Fruit fly (Drosophila melanogaster): ENCODE results near the gene CG6678.

CG6678 gene

DNA sequence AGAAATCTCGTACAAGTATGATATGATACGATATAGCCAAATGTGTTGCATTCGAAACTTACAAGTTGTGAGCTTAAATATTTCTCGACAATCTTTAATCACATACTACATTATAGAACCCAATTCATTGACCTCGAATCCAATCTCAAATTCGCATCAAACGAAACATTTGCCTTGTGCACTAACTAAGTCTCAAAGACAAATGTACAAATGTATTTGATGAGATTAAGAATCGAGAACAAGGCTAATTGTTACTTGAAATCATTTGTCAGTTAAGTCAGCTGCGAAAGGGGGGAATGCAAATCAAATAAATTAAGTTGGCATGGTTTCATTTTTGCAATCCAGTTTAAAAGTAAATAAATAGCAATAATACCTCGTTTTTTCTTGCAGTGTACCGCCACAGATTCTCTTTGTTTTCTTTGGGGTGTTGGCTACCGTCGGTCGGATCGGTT, 48.3 kb upstream of the CG6678 start (continued):
- TF ChIP-seq CG18599 (GFP tag; optimal IDR thresholded peaks at IDR 0.05) (no peak), otp (GFP tag; IDR thresholded peaks at IDR 0.05) (no peak), trh (GFP tag; optimal IDR thresholded peaks at IDR 0.05) (no peak), dmrt99B (tag; optimal IDR thresholded peaks at IDR 0.05) (peak; percentile 59), CG14710 (tag; optimal IDR thresholded peaks at IDR 0.05) (no peak), Poxn (GFP tag; IDR thresholded peaks at IDR 0.05) (no peak), CG10267 (tag; optimal IDR thresholded peaks at IDR 0.05) (no peak), HLHmδ (GFP tag; optimal IDR thresholded peaks at IDR 0.05) (no peak), CG7963 (GFP tag; IDR thresholded peaks at IDR 0.05; ENCODE audit: partially characterized antibody) (no peak), CG2712 (tag; optimal IDR thresholded peaks at IDR 0.05) (peak; percentile 29), ftz-f1 (GFP tag; optimal IDR thresholded peaks at IDR 0.05) (no peak), Hr3 (GFP tag; optimal IDR thresholded peaks at IDR 0.05) (peak; percentile 12), slp2 (GFP tag; optimal IDR thresholded peaks at IDR 0.05) (peak; percentile 38), CG7556 (GFP tag; optimal IDR thresholded peaks at IDR 0.05) (peak; percentile 42), wdn (GFP tag; IDR thresholded peaks at IDR 0.05) (no peak), bab2 (GFP tag; optimal IDR thresholded peaks at IDR 0.05) (no peak), so (GFP tag; IDR thresholded peaks at IDR 0.05) (no peak), Doc3 (GFP tag; IDR thresholded peaks at IDR 0.05; ENCODE audit: partially characterized antibody) (no peak), H15 (GFP tag; IDR thresholded peaks at IDR 0.05) (no peak), CG13424 (tag; optimal IDR thresholded peaks at IDR 0.05) (peak; percentile 33), oc (tag; optimal IDR thresholded peaks at IDR 0.05) (no peak), CG1233 (GFP tag; optimal IDR thresholded peaks at IDR 0.05) (no peak), z (GFP tag; IDR thresholded peaks at IDR 0.05) (no peak), wek (GFP tag; optimal IDR thresholded peaks at IDR 0.05) (no peak), CG9797 (GFP tag; optimal IDR thresholded peaks at IDR 0.05) (no peak), CG7786 (GFP tag; optimal IDR thresholded peaks at IDR 0.05) (no peak), CG10274 (GFP tag; optimal IDR thresholded peaks at IDR 0.05) (no peak), MESR4 (GFP tag; optimal IDR thresholded peaks at IDR 0.05) (no peak), CG6791 (GFP tag; IDR thresholded peaks at IDR 0.05; ENCODE audit: partially characterized antibody) (no peak), lov (optimal IDR thresholded peaks at IDR 0.05) (no peak), lov (GFP tag; IDR thresholded peaks at IDR 0.05) (no peak), disco-r (GFP tag; optimal IDR thresholded peaks at IDR 0.05) (no peak), grau (tag; optimal IDR thresholded peaks at IDR 0.05) (peak; percentile 31), Nf-YB (GFP tag; optimal IDR thresholded peaks at IDR 0.05) (no peak), ERR (GFP tag; optimal IDR thresholded peaks at IDR 0.05) (no peak), CHES-1-like (GFP tag; optimal IDR thresholded peaks at IDR 0.05) (no peak), CG11398 (GFP tag; optimal IDR thresholded peaks at IDR 0.05) (no peak), cato (GFP tag; optimal IDR thresholded peaks at IDR 0.05; ENCODE audit: borderline replicate concordance) (no peak), E2f1 (GFP tag; IDR thresholded peaks at IDR 0.05) (no peak), Elba2 (GFP tag; optimal IDR thresholded peaks at IDR 0.05) (no peak), gfzf (GFP tag; optimal IDR thresholded peaks at IDR 0.05) (no peak), CG3163 (GFP tag; optimal IDR thresholded peaks at IDR 0.05) (no peak), CG1602 (GFP tag; optimal IDR thresholded peaks at IDR 0.05) (peak; percentile 8), tx (GFP tag; optimal IDR thresholded peaks at IDR 0.05) (no peak), CG1647 (GFP tag; optimal IDR thresholded peaks at IDR 0.05) (peak; percentile 7), CG7745 (tag; optimal IDR thresholded peaks at IDR 0.05) (no peak), cwo (GFP tag; optimal IDR thresholded peaks at IDR 0.05) (no peak), ato (GFP tag; IDR thresholded peaks at IDR 0.05; ENCODE audit: partially characterized antibody) (no peak), CG8359 (GFP tag; optimal IDR thresholded peaks at IDR 0.05; ENCODE audit: borderline replicate concordance) (no peak), nerfin-1 (tag; optimal IDR thresholded peaks at IDR 0.05) (peak; percentile 14), gsb (GFP tag; IDR thresholded peaks at IDR 0.05) (no peak)
